Worm (Caenorhabditis elegans) whole organism, young adult: ENCODE measurements around the gene srw-57.
"Not testable (repeated sequence)": the region's sequence is repeated elsewhere in the genome, so short reads cannot be mapped to it uniquely, and the experiment has no call there.

Experiments
- F39B2.1 ChIP-seq: fragments of 200-800 bp; sonication (Bioruptor generic); IDR thresholded peaks from 2 replicates; pipeline ENCODE4 v1.3.6; 2022; ENCODE audit warnings: missing genetic modification reagents, missing genetic modification characterization, missing compliant biosample characterization
- F49E8.2 ChIP-seq: sonication (generic microtip); optimal IDR thresholded peaks from 3 replicates; lab custom pipeline; 2017; ENCODE audit warnings: missing genetic modification characterization, mild to moderate bottlenecking, missing compliant biosample characterization, antibody characterized with exemption, moderate library complexity; ENCODE audit not compliant: insufficient read depth
- ama-1 ChIP-seq, 3 experiments: fragments of 150-350 bp in 1 of 3; sonication (generic microtip) in 2 of 3; optimal IDR thresholded peaks; 2 replicates each; lab custom pipeline; 2014 to 2018; ENCODE audit warnings: missing biosample characterization in 2 of 3, missing genetic modification characterization in 2 of 3, missing genetic modification reagents in 2 of 3
- aptf-2 ChIP-seq: fragments of 200-800 bp; sonication (Bioruptor generic); conservative IDR thresholded peaks from 2 replicates; pipeline ENCODE4 v1.3.6; 2022; ENCODE audit warnings: missing genetic modification reagents, missing genetic modification characterization, missing compliant biosample characterization
- attf-6 ChIP-seq: fragments of 200-800 bp; sonication (Bioruptor generic); IDR thresholded peaks from 2 replicates; pipeline ENCODE4 v1.3.6; 2022; ENCODE audit warnings: missing genetic modification reagents, missing genetic modification characterization, missing compliant biosample characterization
- egrh-3 ChIP-seq: fragments of 200-800 bp; sonication (Bioruptor generic); IDR thresholded peaks from 2 replicates; pipeline ENCODE4 v1.3.6; 2022; ENCODE audit warnings: missing genetic modification reagents, missing genetic modification characterization, missing compliant biosample characterization
- ekl-4 ChIP-seq: fragments of 200-800 bp; sonication (Bioruptor generic); IDR thresholded peaks from 2 replicates; pipeline ENCODE4 v1.3.6; 2022; ENCODE audit warnings: missing genetic modification reagents, missing genetic modification characterization, missing compliant biosample characterization
- nhr-80 ChIP-seq: sonication (generic microtip); optimal IDR thresholded peaks from 2 replicates; lab custom pipeline; 2016; ENCODE audit warnings: missing genetic modification characterization, missing compliant biosample characterization
- nhr-90 ChIP-seq: sonication (generic microtip); optimal IDR thresholded peaks from 2 replicates; lab custom pipeline; 2016; ENCODE audit warnings: missing genotype, mild to moderate bottlenecking, missing genetic modification characterization, missing compliant biosample characterization
- sdz-38 ChIP-seq: sonication (generic microtip); optimal IDR thresholded peaks from 2 replicates; lab custom pipeline; 2016; ENCODE audit warnings: missing genotype, missing genetic modification characterization, missing compliant biosample characterization
- snpc-4 ChIP-seq, 5 experiments: fragments of 150-350 bp in 1 of 5; sonication (generic microtip) in 4 of 5; optimal IDR thresholded peaks; 2 replicates each; lab custom pipeline; 2014 to 2018; ENCODE audit warnings: missing genetic modification characterization in 5 of 5, missing biosample characterization in 3 of 5, antibody characterized with exemption in 2 of 5, mild to moderate bottlenecking in 2 of 5, missing compliant biosample characterization in 2 of 5, missing genotype in 2 of 5, moderate library complexity in 2 of 5, missing genetic modification reagents in 1 of 5
- tbx-9 ChIP-seq: sonication (generic microtip); optimal IDR thresholded peaks from 2 replicates; lab custom pipeline; 2016; ENCODE audit warnings: borderline replicate concordance, missing genetic modification characterization, inconsistent platforms, missing compliant biosample characterization

- not testable (repeated sequence) for TF ChIP-seq F49E8.2 (tag; lab: Kevin White, UChicago); snpc-4 (GFP tag; optimal IDR thresholded peaks at IDR 0.05; lab: Kevin White, UChicago); snpc-4 (tag; optimal IDR thresholded peaks at IDR 0.05; lab: Kevin White, UChicago); aptf-2 (GFP tag; lab: Robert Waterston, UW); attf-6 (GFP tag; lab: Robert Waterston, UW); tbx-9 (tag; lab: Kevin White, UChicago); F39B2.1 (GFP tag; lab: Robert Waterston, UW); ama-1 (optimal IDR thresholded peaks at IDR 0.05; lab: Kevin White, UChicago); ama-1 (GFP tag; optimal IDR thresholded peaks at IDR 0.05; lab: Kevin White, UChicago); nhr-80 (tag; lab: Kevin White, UChicago); ekl-4 (GFP tag; lab: Robert Waterston, UW); egrh-3; sdz-38; nhr-90 (tag; lab: Kevin White, UChicago)
Observed at ce11 chrV:15991850-15992249, 37.0 kb upstream of the srw-57 start, which contains the start of gene C06C6.7.
